Fruit fly (Drosophila melanogaster): ENCODE measurements around the gene CG14000.

The CG14000 gene

dm6 chr2L:5910189-5910588 lies at the start of gene CG14000:
Gene CG14000, minus strand, starts transcription at chr2L:5910289.
- TF ChIP-seq usp (GFP tag; optimal IDR thresholded peaks at IDR 0.05), result no peak
- no peak for TF ChIP-seq Dll (optimal IDR thresholded peaks at IDR 0.05)
- TF ChIP-seq CG8478 (optimal IDR thresholded peaks at IDR 0.05), result no peak
- no peak for TF ChIP-seq pan (optimal IDR thresholded peaks at IDR 0.05)
- no peak for TF ChIP-seq EcR (GFP tag; optimal IDR thresholded peaks at IDR 0.05)
- no peak for TF ChIP-seq psq (optimal IDR thresholded peaks at IDR 0.05)

DNA sequence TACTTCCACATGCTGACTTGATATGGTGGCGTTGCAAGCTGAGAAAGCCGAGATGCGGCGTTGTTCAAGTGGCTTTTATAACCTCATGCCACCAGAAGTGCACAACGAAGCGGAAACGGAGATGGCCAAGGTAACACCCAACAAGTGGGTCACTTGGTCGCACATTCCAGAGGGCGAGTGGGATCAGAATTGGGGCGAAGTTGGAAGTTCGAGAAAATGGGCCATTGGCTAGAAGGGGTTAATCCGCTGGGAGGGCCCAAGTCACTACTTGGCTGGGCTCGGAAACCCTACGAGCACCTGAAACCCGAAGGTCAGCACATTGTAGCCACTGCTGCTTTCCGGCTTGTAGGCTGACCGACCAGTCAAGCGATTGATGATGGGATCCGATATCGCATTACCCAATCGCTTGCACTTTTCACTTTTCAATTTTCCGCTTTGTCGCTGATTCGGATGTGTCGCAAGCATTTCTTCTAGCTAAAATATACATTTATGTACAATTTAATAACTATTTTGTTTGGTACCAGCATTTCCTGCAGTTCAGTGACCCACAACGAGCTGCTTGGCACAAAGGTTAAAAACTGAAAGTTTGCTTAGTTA lies 48.6 kb upstream of the CG14000 start, which contains the start of gene Vm26Ac:
Gene Vm26Ac, minus strand, starts transcription at position 51 of the 597 bp plus-strand sequence.
- no peak for TF ChIP-seq EcR (GFP tag; optimal IDR thresholded peaks at IDR 0.05)
- TF ChIP-seq Dll (optimal IDR thresholded peaks at IDR 0.05), result no peak
- no peak for TF ChIP-seq psq (optimal IDR thresholded peaks at IDR 0.05)
- no peak for TF ChIP-seq CG8478 (optimal IDR thresholded peaks at IDR 0.05)
- no peak for TF ChIP-seq usp (GFP tag; optimal IDR thresholded peaks at IDR 0.05)
- TF ChIP-seq pan (optimal IDR thresholded peaks at IDR 0.05), result no peak

DNA sequence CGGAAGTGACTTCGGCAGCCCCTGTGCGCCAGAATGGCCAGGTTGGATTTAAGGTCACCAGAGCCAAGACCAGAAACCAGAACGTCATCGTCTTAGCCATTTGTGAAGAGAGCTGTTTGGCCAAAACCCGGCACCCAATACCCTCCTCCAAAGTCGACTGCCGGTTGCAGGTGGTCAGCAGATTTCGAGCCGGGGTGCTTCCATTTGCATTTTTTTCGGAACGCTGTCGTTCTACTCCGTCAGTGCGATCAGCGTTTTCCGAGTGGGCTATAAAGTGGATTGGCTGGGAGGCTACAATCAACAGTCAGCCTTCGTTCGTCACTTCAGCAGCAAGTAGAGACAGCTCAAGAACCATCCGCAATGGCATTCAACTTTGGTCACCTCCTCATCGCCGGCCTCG lies 46.6 kb upstream of the CG14000 start, which contains the start of the genes CG13998 and Vm26Ab:
Gene CG13998, minus strand, starts transcription at position 114 of the 400 bp plus-strand sequence.
Gene Vm26Ab, plus strand, starts transcription at position 299 of the 400 bp plus-strand sequence.
- TF ChIP-seq CG8478 (optimal IDR thresholded peaks at IDR 0.05) (no peak), usp (GFP tag; optimal IDR thresholded peaks at IDR 0.05) (no peak), EcR (GFP tag; optimal IDR thresholded peaks at IDR 0.05) (no peak), Dll (optimal IDR thresholded peaks at IDR 0.05) (no peak), psq (optimal IDR thresholded peaks at IDR 0.05) (no peak), pan (optimal IDR thresholded peaks at IDR 0.05) (no peak)

DNA sequence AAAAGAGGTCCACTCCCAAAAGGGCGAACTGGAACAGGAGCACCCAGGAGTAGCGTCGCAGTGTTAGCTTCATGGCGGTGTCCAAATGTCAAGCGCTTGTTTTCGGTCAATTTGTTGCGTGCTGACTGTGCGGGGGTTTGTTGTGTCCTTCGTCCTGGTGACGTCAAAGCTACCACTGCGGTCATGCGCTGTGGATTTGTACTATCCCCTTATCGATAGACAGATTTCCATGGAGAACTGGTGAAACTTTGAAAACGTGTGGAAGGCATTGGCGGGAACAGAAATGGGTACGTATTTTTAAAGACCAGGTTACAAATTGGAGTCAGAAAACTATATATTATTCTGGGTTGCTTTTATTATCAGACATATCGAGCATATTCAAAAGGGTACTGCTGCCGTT lies 46.1 kb upstream of the CG14000 start, which contains the start of gene CG13999:
Gene CG13999, minus strand, starts transcription at position 314 of the 400 bp plus-strand sequence.
- no peak for TF ChIP-seq usp (GFP tag; optimal IDR thresholded peaks at IDR 0.05)
- TF ChIP-seq EcR (GFP tag; optimal IDR thresholded peaks at IDR 0.05), result no peak
- no peak for TF ChIP-seq CG8478 (optimal IDR thresholded peaks at IDR 0.05)
- no peak for TF ChIP-seq psq (optimal IDR thresholded peaks at IDR 0.05)
- TF ChIP-seq pan (optimal IDR thresholded peaks at IDR 0.05), result no peak
- no peak for TF ChIP-seq Dll (optimal IDR thresholded peaks at IDR 0.05)

dm6 chr2L:5948775-5949526 lies 38.9 kb upstream of the CG14000 start, which contains the start of gene CG9044:
Gene CG9044, plus strand, starts transcription at chr2L:5949450.
- no peak for TF ChIP-seq CG8478 (optimal IDR thresholded peaks at IDR 0.05)
- TF ChIP-seq Dll (optimal IDR thresholded peaks at IDR 0.05), result no peak
- TF ChIP-seq EcR (GFP tag; optimal IDR thresholded peaks at IDR 0.05), result no peak
- no peak for TF ChIP-seq psq (optimal IDR thresholded peaks at IDR 0.05)
- TF ChIP-seq pan (optimal IDR thresholded peaks at IDR 0.05), result no peak
- no peak for TF ChIP-seq usp (GFP tag; optimal IDR thresholded peaks at IDR 0.05)

dm6 chr2L:5947504-5947903 lies 37.4 kb upstream of the CG14000 start:
- TF ChIP-seq EcR (GFP tag; optimal IDR thresholded peaks at IDR 0.05), result no peak
- TF ChIP-seq psq (optimal IDR thresholded peaks at IDR 0.05), result no peak
- TF ChIP-seq usp (GFP tag; optimal IDR thresholded peaks at IDR 0.05), result no peak
- TF ChIP-seq pan (optimal IDR thresholded peaks at IDR 0.05), result no peak
- no peak for TF ChIP-seq CG8478 (optimal IDR thresholded peaks at IDR 0.05)
- TF ChIP-seq Dll (optimal IDR thresholded peaks at IDR 0.05), result no peak

DNA sequence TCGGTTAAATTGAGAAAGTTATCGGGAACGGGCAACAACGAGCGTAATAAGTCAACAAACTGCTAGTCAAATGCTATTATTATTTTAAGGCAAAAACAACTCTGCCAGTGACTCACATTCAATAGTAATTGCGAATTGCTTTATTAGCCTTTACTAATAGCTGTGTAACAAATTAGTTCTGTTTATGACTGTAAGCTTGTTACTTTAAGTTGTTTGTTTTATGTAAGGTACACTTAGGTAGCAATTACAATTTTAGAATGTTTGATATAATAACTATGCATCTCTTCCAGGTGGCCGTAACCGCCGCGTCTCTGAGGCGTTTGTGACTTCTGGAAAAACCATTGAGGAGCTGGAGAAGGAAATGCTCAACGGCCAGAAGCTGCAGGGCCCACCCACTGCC lies 36.6 kb upstream of the CG14000 start:
- no peak for TF ChIP-seq pan (optimal IDR thresholded peaks at IDR 0.05)
- no peak for TF ChIP-seq Dll (optimal IDR thresholded peaks at IDR 0.05)
- no peak for TF ChIP-seq psq (optimal IDR thresholded peaks at IDR 0.05)
- no peak for TF ChIP-seq usp (GFP tag; optimal IDR thresholded peaks at IDR 0.05)
- no peak for TF ChIP-seq CG8478 (optimal IDR thresholded peaks at IDR 0.05)
- TF ChIP-seq EcR (GFP tag; optimal IDR thresholded peaks at IDR 0.05), result no peak

DNA sequence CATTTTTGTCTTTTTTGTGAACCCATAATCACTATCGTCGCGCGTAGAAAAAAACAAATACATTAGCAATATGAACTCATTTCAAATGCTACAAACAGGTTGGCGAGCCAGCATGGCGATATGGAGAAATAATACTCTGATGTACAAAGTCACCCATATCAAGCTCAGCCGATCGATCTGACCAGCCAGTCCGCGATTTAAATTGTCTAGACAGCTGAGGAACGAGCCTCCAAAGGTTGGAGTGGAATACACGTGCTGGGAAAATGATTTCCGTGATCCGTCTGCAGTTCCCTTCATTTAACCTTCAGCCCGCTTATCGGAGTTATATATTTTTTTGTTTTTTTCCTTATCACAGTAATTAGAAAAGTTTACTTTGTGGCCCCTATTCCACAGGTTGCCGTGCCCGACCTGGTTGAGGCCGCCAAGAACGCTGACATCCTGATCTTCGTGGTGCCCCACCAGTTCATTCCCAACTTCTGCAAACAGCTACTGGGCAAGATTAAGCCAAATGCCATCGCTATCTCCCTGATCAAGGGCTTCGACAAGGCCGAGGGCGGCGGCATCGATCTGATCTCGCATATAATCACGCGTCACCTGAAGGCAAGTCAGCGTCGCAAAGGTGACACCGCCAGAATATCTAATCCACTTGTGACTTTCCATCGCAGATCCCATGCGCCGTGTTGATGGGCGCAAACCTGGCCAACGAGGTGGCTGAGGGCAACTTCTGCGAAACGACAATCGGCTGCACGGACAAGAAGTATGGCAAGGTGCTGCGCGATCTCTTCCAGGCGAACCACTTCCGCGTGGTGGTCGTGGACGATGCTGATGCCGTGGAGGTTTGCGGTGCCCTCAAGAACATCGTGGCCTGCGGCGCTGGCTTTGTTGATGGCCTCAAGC lies 35.8 kb upstream of the CG14000 start:
- TF ChIP-seq CG8478 (optimal IDR thresholded peaks at IDR 0.05) (no peak), usp (GFP tag; optimal IDR thresholded peaks at IDR 0.05) (no peak), pan (optimal IDR thresholded peaks at IDR 0.05) (no peak), EcR (GFP tag; optimal IDR thresholded peaks at IDR 0.05) (no peak), Dll (optimal IDR thresholded peaks at IDR 0.05) (no peak), psq (optimal IDR thresholded peaks at IDR 0.05) (no peak)

DNA sequence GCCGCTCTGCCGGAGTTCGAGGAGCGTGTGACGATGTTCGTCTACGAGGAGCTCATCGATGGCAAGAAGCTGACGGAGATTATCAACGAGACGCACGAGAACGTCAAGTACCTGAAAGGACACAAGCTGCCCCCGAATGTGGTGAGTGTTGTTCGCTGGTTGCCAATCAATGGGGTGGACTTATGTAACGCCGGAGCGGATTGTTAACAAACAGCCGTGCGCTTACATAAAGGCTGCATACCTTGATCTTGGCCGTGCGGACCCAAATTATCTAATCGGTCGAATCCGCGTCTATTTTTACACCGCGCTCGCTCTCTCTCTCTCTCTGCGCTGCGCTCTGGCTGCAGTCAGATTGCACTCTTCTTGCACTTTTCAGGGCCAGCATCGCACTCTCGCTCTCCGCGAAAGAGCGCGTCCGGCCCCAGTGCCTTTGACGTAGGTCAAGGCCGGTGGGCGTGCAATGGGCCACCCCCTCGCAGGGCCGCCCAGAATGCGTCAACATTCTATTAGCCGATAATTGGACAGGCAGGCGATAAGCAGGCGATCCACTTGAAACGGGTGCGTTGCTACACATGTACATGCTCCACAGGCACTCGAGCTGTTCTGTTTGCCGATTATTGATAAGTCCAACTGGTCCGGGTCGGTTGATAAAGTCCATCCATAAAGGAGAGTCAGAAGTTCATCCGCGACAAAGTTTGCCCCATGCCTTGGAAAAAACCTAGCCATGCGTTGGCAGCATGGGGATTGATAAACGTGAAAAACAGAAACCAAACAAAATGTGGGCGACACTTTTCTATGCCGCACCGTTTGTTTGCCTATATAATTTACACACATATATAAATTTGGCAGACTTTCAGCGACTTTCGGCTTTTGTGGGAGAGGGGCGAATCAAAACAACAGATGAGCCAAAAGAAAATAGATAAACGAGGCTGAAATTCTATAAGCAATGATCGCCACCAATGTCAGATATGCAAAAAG lies 34.5 kb upstream of the CG14000 start:
- TF ChIP-seq pan (optimal IDR thresholded peaks at IDR 0.05), result no peak
- TF ChIP-seq psq (optimal IDR thresholded peaks at IDR 0.05), result no peak
- no peak for TF ChIP-seq EcR (GFP tag; optimal IDR thresholded peaks at IDR 0.05)
- TF ChIP-seq CG8478 (optimal IDR thresholded peaks at IDR 0.05), result no peak
- no peak for TF ChIP-seq usp (GFP tag; optimal IDR thresholded peaks at IDR 0.05)
- TF ChIP-seq Dll (optimal IDR thresholded peaks at IDR 0.05), result no peak

Measured in whole organism.